Fruit fly (Drosophila melanogaster) whole organism, prepupa: ENCODE results near the gene Mnr.

Experiments
- Blimp-1 ChIP-seq: fragments of 200-800 bp; sonication (Bioruptor generic); optimal IDR thresholded peaks from 3 replicates; lab custom pipeline; 2017; ENCODE audit warnings: missing biosample characterization, missing genetic modification characterization, mild to moderate bottlenecking, moderate library complexity, missing genetic modification reagents
- CG10631 ChIP-seq: fragments of 200-800 bp; sonication (Bioruptor generic); optimal IDR thresholded peaks from 2 replicates; lab custom pipeline; 2016; ENCODE audit warnings: missing biosample characterization, missing genetic modification characterization
- CG10669 ChIP-seq: fragments of 200-800 bp; sonication (Bioruptor generic); optimal IDR thresholded peaks from 3 replicates; lab custom pipeline; 2018; ENCODE audit warnings: missing biosample characterization, mild to moderate bottlenecking, missing genetic modification characterization, moderate library complexity
- CG11294 ChIP-seq: fragments of 200-800 bp; sonication (Bioruptor generic); IDR thresholded peaks from 2 replicates; pipeline ENCODE4 v1.3.6; 2022; ENCODE audit warnings: missing biosample characterization, missing genetic modification characterization
- CG11762 ChIP-seq: fragments of 200-800 bp; sonication (Bioruptor generic); optimal IDR thresholded peaks from 3 replicates; lab custom pipeline; 2016; ENCODE audit warnings: missing biosample characterization, missing genetic modification characterization; ENCODE audit not compliant: insufficient read depth
- CG11902 ChIP-seq: fragments of 200-800 bp; sonication (Bioruptor generic); optimal IDR thresholded peaks from 3 replicates; lab custom pipeline; 2016; ENCODE audit warnings: missing biosample characterization, missing genetic modification characterization
- CG15336 ChIP-seq: fragments of 200-800 bp; sonication (Bioruptor generic); IDR thresholded peaks from 2 replicates; pipeline ENCODE4 v1.3.6; 2022; ENCODE audit warnings: missing biosample characterization, missing genetic modification characterization
- CG1621 ChIP-seq: fragments of 200-800 bp; sonication (Bioruptor generic); optimal IDR thresholded peaks from 3 replicates; lab custom pipeline; 2018; ENCODE audit warnings: missing biosample characterization, mild to moderate bottlenecking, missing genetic modification characterization
- CG31627 ChIP-seq: fragments of 200-800 bp; sonication (Bioruptor generic); optimal IDR thresholded peaks from 3 replicates; lab custom pipeline; 2016; ENCODE audit warnings: missing biosample characterization, missing genetic modification characterization
- CG32006 ChIP-seq: fragments of 200-800 bp; sonication (Bioruptor generic); optimal IDR thresholded peaks from 3 replicates; lab custom pipeline; 2017; ENCODE audit warnings: missing biosample characterization, mild to moderate bottlenecking, missing genetic modification characterization
- CG34406 ChIP-seq: fragments of 200-800 bp; sonication (Bioruptor generic); optimal IDR thresholded peaks from 3 replicates; lab custom pipeline; 2016; ENCODE audit warnings: missing biosample characterization, missing genetic modification characterization
- CG6163 ChIP-seq: fragments of 200-800 bp; sonication (Bioruptor generic); IDR thresholded peaks from 3 replicates; pipeline ENCODE4 v1.3.6; 2022; ENCODE audit warnings: missing biosample characterization, missing genetic modification characterization
- CG6276 ChIP-seq: fragments of 200-800 bp; sonication (Bioruptor generic); optimal IDR thresholded peaks from 2 replicates; lab custom pipeline; 2017; ENCODE audit warnings: missing biosample characterization, mild to moderate bottlenecking, missing genetic modification characterization
- CG6808 ChIP-seq: fragments of 200-800 bp; sonication (Bioruptor generic); optimal IDR thresholded peaks from 3 replicates; lab custom pipeline; 2017; ENCODE audit warnings: missing biosample characterization, missing genetic modification characterization, mild to moderate bottlenecking, moderate library complexity, missing genetic modification reagents
- CG6854 ChIP-seq: fragments of 200-800 bp; sonication (Bioruptor generic); optimal IDR thresholded peaks from 2 replicates; lab custom pipeline; 2017; ENCODE audit warnings: missing biosample characterization, mild to moderate bottlenecking, missing genetic modification characterization
- CG8119 ChIP-seq: fragments of 200-800 bp; sonication (Bioruptor generic); IDR thresholded peaks from 3 replicates; pipeline ENCODE4 v1.3.6; 2022; ENCODE audit warnings: missing biosample characterization, missing genetic modification characterization
- CG8632 ChIP-seq: fragments of 200-800 bp; sonication (Bioruptor generic); optimal IDR thresholded peaks from 3 replicates; lab custom pipeline; 2016; ENCODE audit warnings: missing biosample characterization, missing genetic modification characterization
- CG9139 ChIP-seq: fragments of 200-800 bp; sonication (Bioruptor generic); optimal IDR thresholded peaks from 3 replicates; lab custom pipeline; 2017; ENCODE audit warnings: missing biosample characterization, mild to moderate bottlenecking, missing genetic modification characterization
- Eip78C ChIP-seq: fragments of 200-800 bp; sonication (Bioruptor generic); peaks from one replicate; lab custom pipeline; 2016; ENCODE audit warnings: missing biosample characterization, missing genetic modification characterization
- Eip93F ChIP-seq: fragments of 200-800 bp; sonication (Bioruptor generic); optimal IDR thresholded peaks from 2 replicates; lab custom pipeline; 2016; ENCODE audit warnings: missing biosample characterization, mild to moderate bottlenecking, missing genetic modification characterization
- Gug ChIP-seq: fragments of 200-800 bp; sonication (Bioruptor generic); IDR thresholded peaks from 2 replicates; pipeline ENCODE4 v1.3.6; 2022; ENCODE audit warnings: missing biosample characterization, missing genetic modification characterization
- Hr39 ChIP-seq: fragments of 200-800 bp; sonication (Bioruptor generic); optimal IDR thresholded peaks from 2 replicates; lab custom pipeline; 2016; ENCODE audit warnings: missing biosample characterization, missing genetic modification characterization
- Hr4 ChIP-seq: fragments of 200-800 bp; sonication (Bioruptor generic); optimal IDR thresholded peaks from 3 replicates; lab custom pipeline; 2016; ENCODE audit warnings: missing biosample characterization, missing genetic modification characterization
- Lpt ChIP-seq: fragments of 200-800 bp; sonication (Bioruptor generic); optimal IDR thresholded peaks from 3 replicates; lab custom pipeline; 2016; ENCODE audit warnings: missing biosample characterization, missing genetic modification characterization
- OdsH ChIP-seq: fragments of 200-800 bp; sonication (Bioruptor generic); optimal IDR thresholded peaks from 3 replicates; lab custom pipeline; 2016; ENCODE audit warnings: missing biosample characterization, missing genetic modification characterization
- Smox ChIP-seq: fragments of 200-800 bp; sonication (Bioruptor generic); optimal IDR thresholded peaks from 3 replicates; lab custom pipeline; 2016; ENCODE audit warnings: missing biosample characterization, missing genetic modification characterization
- Sox102F ChIP-seq: fragments of 200-800 bp; sonication (Bioruptor generic); optimal IDR thresholded peaks from 2 replicates; lab custom pipeline; 2016; ENCODE audit warnings: missing biosample characterization, mild to moderate bottlenecking, missing genetic modification characterization
- Sox15 ChIP-seq: fragments of 200-800 bp; sonication (Bioruptor generic); optimal IDR thresholded peaks from 3 replicates; lab custom pipeline; 2016; ENCODE audit warnings: missing biosample characterization, missing genetic modification characterization
- achi ChIP-seq: fragments of 200-800 bp; sonication (Bioruptor generic); optimal IDR thresholded peaks from 3 replicates; lab custom pipeline; 2016; ENCODE audit warnings: missing biosample characterization, missing genetic modification characterization
- acj6 ChIP-seq: fragments of 200-800 bp; sonication (Bioruptor generic); optimal IDR thresholded peaks from 3 replicates; lab custom pipeline; 2016; ENCODE audit warnings: missing biosample characterization, missing genetic modification characterization
- cyc ChIP-seq: fragments of 200-800 bp; sonication (Bioruptor generic); optimal IDR thresholded peaks from 3 replicates; lab custom pipeline; 2016; ENCODE audit warnings: missing biosample characterization, missing genetic modification characterization
- dac ChIP-seq: fragments of 200-800 bp; sonication (Bioruptor generic); optimal IDR thresholded peaks from 2 replicates; lab custom pipeline; 2017; ENCODE audit warnings: missing biosample characterization, mild to moderate bottlenecking, missing genetic modification characterization
- dsx ChIP-seq: fragments of 200-800 bp; optimal IDR thresholded peaks from 3 replicates; lab custom pipeline; 2019; ENCODE audit warnings: missing biosample characterization, mild to moderate bottlenecking, missing genetic modification characterization, moderate library complexity; ENCODE audit not compliant: poor library complexity, severe bottlenecking
- eg ChIP-seq: fragments of 200-800 bp; sonication (Bioruptor generic); IDR thresholded peaks from 3 replicates; pipeline ENCODE4 v1.3.6; 2022; ENCODE audit warnings: missing biosample characterization, missing genetic modification characterization
- fd85E ChIP-seq: fragments of 200-800 bp; sonication (Bioruptor generic); optimal IDR thresholded peaks from 3 replicates; lab custom pipeline; 2016; ENCODE audit warnings: missing biosample characterization, missing genetic modification characterization
- lz ChIP-seq: fragments of 200-800 bp; sonication (Bioruptor generic); optimal IDR thresholded peaks from 3 replicates; lab custom pipeline; 2016; ENCODE audit warnings: missing biosample characterization, missing genetic modification characterization
- net ChIP-seq: fragments of 200-800 bp; sonication (Bioruptor generic); optimal IDR thresholded peaks from 3 replicates; lab custom pipeline; 2016; ENCODE audit warnings: missing biosample characterization, missing genetic modification characterization
- pdm3 ChIP-seq: fragments of 200-800 bp; sonication (Bioruptor generic); optimal IDR thresholded peaks from 3 replicates; lab custom pipeline; 2016; ENCODE audit warnings: missing biosample characterization, missing genetic modification characterization
- salr ChIP-seq, 2 experiments: fragments of 200-800 bp; sonication (Bioruptor generic); optimal IDR thresholded peaks; 3 replicates each; lab custom pipeline; 2016 to 2018; ENCODE audit warnings: missing biosample characterization in 2 of 2, missing genetic modification characterization in 2 of 2, mild to moderate bottlenecking in 1 of 2
- spab ChIP-seq: fragments of 200-800 bp; sonication (Bioruptor generic); optimal IDR thresholded peaks from 2 replicates; lab custom pipeline; 2017; ENCODE audit warnings: missing biosample characterization, mild to moderate bottlenecking, missing genetic modification characterization, missing genetic modification reagents
- ss ChIP-seq, 2 experiments: fragments of 200-800 bp; sonication (Bioruptor generic); optimal IDR thresholded peaks; 2 replicates in 1 of 2; 3 replicates in 1 of 2; lab custom pipeline; 2017 to 2018; ENCODE audit warnings: mild to moderate bottlenecking in 2 of 2, missing biosample characterization in 2 of 2, missing genetic modification characterization in 2 of 2, moderate library complexity in 1 of 2
- topi ChIP-seq: fragments of 200-800 bp; sonication (Bioruptor generic); optimal IDR thresholded peaks from 3 replicates; lab custom pipeline; 2016; ENCODE audit warnings: missing biosample characterization, missing genetic modification characterization

Gene Mnr

dm6 chrX:21285001-21285400 lies 4.0 kb upstream of the Mnr start, which contains the start of gene CG1494:
Gene CG1494, plus strand, starts transcription at chrX:21285301.
- no peak for TF ChIP-seq CG8119 (GFP tag; lab: Robert Waterston, UW)
- TF ChIP-seq lz (GFP tag; lab: Kevin White, UChicago), result no peak
- no peak for TF ChIP-seq CG34406 (GFP tag; lab: Kevin White, UChicago)
- no peak for TF ChIP-seq Sox102F
- TF ChIP-seq CG11762 (GFP tag; lab: Kevin White, UChicago), result no peak
- no peak for TF ChIP-seq CG8632 (GFP tag; lab: Kevin White, UChicago)
- TF ChIP-seq Gug, result no peak
- TF ChIP-seq achi (GFP tag; lab: Kevin White, UChicago), result no peak
- TF ChIP-seq ss (GFP tag; optimal IDR thresholded peaks at IDR 0.05; lab: Kevin White, UChicago), result no peak
- no peak for TF ChIP-seq dac (GFP tag; lab: Kevin White, UChicago)
- no peak for TF ChIP-seq Blimp-1 (GFP tag; lab: Kevin White, UChicago)
- no peak for TF ChIP-seq salr (GFP tag; optimal IDR thresholded peaks at IDR 0.05; lab: Kevin White, UChicago)
- no peak for TF ChIP-seq Smox (GFP tag; lab: Kevin White, UChicago)
- no peak for TF ChIP-seq CG11294 (GFP tag; lab: Robert Waterston, UW)
- no peak for TF ChIP-seq net
- TF ChIP-seq CG9139 (GFP tag; lab: Kevin White, UChicago), result no peak
- TF ChIP-seq topi (GFP tag; lab: Kevin White, UChicago), result no peak
- TF ChIP-seq OdsH (GFP tag; lab: Kevin White, UChicago), result no peak
- no peak for TF ChIP-seq pdm3
- TF ChIP-seq, all 60 proteins: peak for 0

dm6 chrX:21282035-21282434 lies 1.1 kb upstream of the Mnr start:
- TF ChIP-seq CG6854 (GFP tag; lab: Kevin White, UChicago) (no peak), CG11902 (GFP tag; lab: Kevin White, UChicago) (no peak), eg (GFP tag; lab: Robert Waterston, UW) (no peak), CG6163 (GFP tag; lab: Robert Waterston, UW) (no peak), fd85E (GFP tag; lab: Kevin White, UChicago) (no peak), cyc (no peak), Eip78C (GFP tag; lab: Kevin White, UChicago) (no peak), Smox (GFP tag; lab: Kevin White, UChicago) (no peak)

- TF ChIP-seq Lpt (GFP tag; lab: Kevin White, UChicago), result peak; percentile 12
- TF ChIP-seq spab, result no peak
- TF ChIP-seq pdm3, result peak; percentile 41
- TF ChIP-seq Eip93F (GFP tag; lab: Kevin White, UChicago), result no peak
- peak; percentile 32 for TF ChIP-seq acj6
- TF ChIP-seq Hr39 (GFP tag; lab: Kevin White, UChicago), result peak; percentile 31
- peak; percentile 22 for TF ChIP-seq Hr4
- no peak for TF ChIP-seq dsx (GFP tag; lab: Kevin White, UChicago)
- TF ChIP-seq CG6276, result peak; percentile 13
- TF ChIP-seq CG6808, result peak; percentile 7
- TF ChIP-seq cyc, result no peak
- no peak for TF ChIP-seq CG10669 (GFP tag; lab: Kevin White, UChicago)
- TF ChIP-seq salr (GFP tag; optimal IDR thresholded peaks at IDR 0.05; lab: Kevin White, UChicago), result peak in 1 of 2 experiments; percentile 50
- TF ChIP-seq OdsH (GFP tag; lab: Kevin White, UChicago), result peak; percentile 15
- TF ChIP-seq CG31627 (GFP tag; lab: Kevin White, UChicago), result peak; percentile 9
- TF ChIP-seq CG15336 (GFP tag; lab: Robert Waterston, UW), result 0 out of 2 replicates have a peak, but pooled peaks have one; percentile 33
- peak; percentile 38 for TF ChIP-seq CG10631 (GFP tag; lab: Kevin White, UChicago)
- TF ChIP-seq CG32006, result peak; percentile 60
- no peak for TF ChIP-seq Sox15 (GFP tag; lab: Kevin White, UChicago)
- TF ChIP-seq CG1621 (tag; lab: Kevin White, UChicago), result no peak
- TF ChIP-seq dac (GFP tag; lab: Kevin White, UChicago), result peak; percentile 20
- TF ChIP-seq, all 60 proteins: peak for 14
Observed at dm6 chrX:21280629-21281028, 342 bp downstream of the Mnr start.
